Fruit fly (Drosophila melanogaster) ovary, adult (tissue): ENCODE results near the gene Edc3.

ENCODE experiments used
- CG17801 ChIP-seq: fragments of 200-800 bp; optimal IDR thresholded peaks from 2 replicates; lab custom pipeline; 2019; ENCODE audit warnings: missing biosample characterization, mild to moderate bottlenecking, missing genetic modification characterization, moderate library complexity; ENCODE audit not compliant: partially characterized antibody

The Edc3 gene

dm6 chr3L:17513492-17513891 lies 16.2 kb downstream of the Edc3 start:
- no peak for TF ChIP-seq CG17801 (GFP tag; lab: Kevin White, UChicago)

dm6 chr3L:17506830-17507229 lies 22.8 kb downstream of the Edc3 start:
- no peak for TF ChIP-seq CG17801 (GFP tag; lab: Kevin White, UChicago)

- TF ChIP-seq CG17801 (GFP tag; lab: Kevin White, UChicago), result no peak
These were observed 23.5 kb downstream of the Edc3 start for dm6 chr3L:17506005-17506760.

- TF ChIP-seq CG17801 (GFP tag; lab: Kevin White, UChicago), result no peak
These were observed 25.1 kb downstream of the Edc3 start for dm6 chr3L:17504538-17504937.

dm6 chr3L:17502235-17502634 lies 27.4 kb downstream of the Edc3 start:
- TF ChIP-seq CG17801 (GFP tag; lab: Kevin White, UChicago), result no peak

dm6 chr3L:17500315-17500985 lies 29.2 kb downstream of the Edc3 start:
- TF ChIP-seq CG17801 (GFP tag; lab: Kevin White, UChicago), result peak; percentile 16

- TF ChIP-seq CG17801 (GFP tag; lab: Kevin White, UChicago), result no peak
These were observed 30.5 kb downstream of the Edc3 start for dm6 chr3L:17498952-17499710.

dm6 chr3L:17497969-17498368 lies 31.7 kb downstream of the Edc3 start:
- TF ChIP-seq CG17801 (GFP tag; lab: Kevin White, UChicago), result no peak

- TF ChIP-seq CG17801 (GFP tag; lab: Kevin White, UChicago), result no peak
These were observed 32.7 kb downstream of the Edc3 start for dm6 chr3L:17496871-17497492.

- TF ChIP-seq CG17801 (GFP tag; lab: Kevin White, UChicago), result no peak
These were observed 33.6 kb downstream of the Edc3 start for dm6 chr3L:17496012-17496411.

- TF ChIP-seq CG17801 (GFP tag; lab: Kevin White, UChicago), result no peak
These were observed 34.2 kb downstream of the Edc3 start for dm6 chr3L:17495266-17495961.

- no peak for TF ChIP-seq CG17801 (GFP tag; lab: Kevin White, UChicago)
These were observed 35.1 kb downstream of the Edc3 start, which contains the start of gene edin for dm6 chr3L:17494541-17494940. Gene edin (plus strand): TSS chr3L:17494880.

- TF ChIP-seq CG17801 (GFP tag; lab: Kevin White, UChicago), result no peak
These were observed 35.8 kb downstream of the Edc3 start for dm6 chr3L:17493807-17494404.

dm6 chr3L:17493256-17493655 lies 36.4 kb downstream of the Edc3 start:
- no peak for TF ChIP-seq CG17801 (GFP tag; lab: Kevin White, UChicago)
